Worm (Caenorhabditis elegans) whole organism, midembryonic: Measurements from ENCODE around the gene F22E5.8.
"Not testable (repeated sequence)": the region's sequence is repeated elsewhere in the genome, so short reads cannot be mapped to it uniquely, and the experiment has no call there.

Experiments
- flt-1 ChIP-seq: fragments of 200-800 bp; sonication (Bioruptor generic); IDR thresholded peaks from 2 replicates; pipeline ENCODE4 v1.3.6; 2022; ENCODE audit warnings: missing genetic modification characterization, missing compliant biosample characterization
- klf-2 ChIP-seq: fragments of 200-800 bp; sonication (Bioruptor generic); conservative IDR thresholded peaks from 2 replicates; pipeline ENCODE4 v1.3.6; 2022; ENCODE audit warnings: missing genetic modification reagents, missing genetic modification characterization, missing compliant biosample characterization

DNA sequence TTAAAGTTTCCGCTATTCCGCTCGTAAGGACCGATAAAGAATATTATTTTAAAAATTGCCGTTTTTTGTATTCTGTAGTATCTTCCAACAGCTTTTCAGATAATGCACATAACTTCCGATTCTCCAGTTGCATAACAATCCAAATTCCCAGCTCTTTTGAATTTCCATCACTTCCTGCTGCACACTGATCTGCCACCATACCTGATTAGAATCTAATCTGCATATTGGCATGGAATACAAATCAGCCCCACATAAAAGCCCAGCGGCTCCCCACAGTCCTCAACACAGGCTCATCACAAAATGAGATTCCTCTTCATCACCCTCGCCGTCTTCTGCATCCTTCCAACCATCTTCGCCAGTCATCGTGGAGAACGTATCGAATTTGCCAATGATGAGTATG is 48.8 kb downstream of the F22E5.8 start, which contains the start of gene nspf-2:
- not testable (repeated sequence) for TF ChIP-seq flt-1, klf-2 (GFP tag; lab: Robert Waterston, UW)
